Fruit fly (Drosophila melanogaster) whole organism, prepupa: Measurements from ENCODE around the gene CG31676.

ENCODE experiments used
- Blimp-1 ChIP-seq: fragments of 200-800 bp; sonication (Bioruptor generic); optimal IDR thresholded peaks from 3 replicates; lab custom pipeline; 2017; ENCODE audit warnings: missing biosample characterization, missing genetic modification characterization, mild to moderate bottlenecking, moderate library complexity, missing genetic modification reagents
- CG10631 ChIP-seq: fragments of 200-800 bp; sonication (Bioruptor generic); optimal IDR thresholded peaks from 2 replicates; lab custom pipeline; 2016; ENCODE audit warnings: missing biosample characterization, missing genetic modification characterization
- CG10669 ChIP-seq: fragments of 200-800 bp; sonication (Bioruptor generic); optimal IDR thresholded peaks from 3 replicates; lab custom pipeline; 2018; ENCODE audit warnings: missing biosample characterization, mild to moderate bottlenecking, missing genetic modification characterization, moderate library complexity
- CG11294 ChIP-seq: fragments of 200-800 bp; sonication (Bioruptor generic); IDR thresholded peaks from 2 replicates; pipeline ENCODE4 v1.3.6; 2022; ENCODE audit warnings: missing biosample characterization, missing genetic modification characterization
- CG15336 ChIP-seq: fragments of 200-800 bp; sonication (Bioruptor generic); IDR thresholded peaks from 2 replicates; pipeline ENCODE4 v1.3.6; 2022; ENCODE audit warnings: missing biosample characterization, missing genetic modification characterization
- CG1621 ChIP-seq: fragments of 200-800 bp; sonication (Bioruptor generic); optimal IDR thresholded peaks from 3 replicates; lab custom pipeline; 2018; ENCODE audit warnings: missing biosample characterization, mild to moderate bottlenecking, missing genetic modification characterization
- CG16779 ChIP-seq: fragments of 200-800 bp; sonication (Bioruptor generic); optimal IDR thresholded peaks from 3 replicates; lab custom pipeline; 2017; ENCODE audit warnings: missing biosample characterization, mild to moderate bottlenecking, missing genetic modification characterization
- CG3032 ChIP-seq: fragments of 200-800 bp; optimal IDR thresholded peaks from 2 replicates; lab custom pipeline; 2019; ENCODE audit warnings: missing biosample characterization, mild to moderate bottlenecking, missing genetic modification characterization, moderate library complexity
- CG31627 ChIP-seq: fragments of 200-800 bp; sonication (Bioruptor generic); optimal IDR thresholded peaks from 3 replicates; lab custom pipeline; 2016; ENCODE audit warnings: missing biosample characterization, missing genetic modification characterization
- CG34406 ChIP-seq: fragments of 200-800 bp; sonication (Bioruptor generic); optimal IDR thresholded peaks from 3 replicates; lab custom pipeline; 2016; ENCODE audit warnings: missing biosample characterization, missing genetic modification characterization
- CG3919 ChIP-seq: fragments of 200-800 bp; sonication (Bioruptor generic); optimal IDR thresholded peaks from 3 replicates; lab custom pipeline; 2016; ENCODE audit warnings: missing biosample characterization, missing genetic modification characterization
- CG6163 ChIP-seq: fragments of 200-800 bp; sonication (Bioruptor generic); IDR thresholded peaks from 3 replicates; pipeline ENCODE4 v1.3.6; 2022; ENCODE audit warnings: missing biosample characterization, missing genetic modification characterization
- CG6276 ChIP-seq: fragments of 200-800 bp; sonication (Bioruptor generic); optimal IDR thresholded peaks from 2 replicates; lab custom pipeline; 2017; ENCODE audit warnings: missing biosample characterization, mild to moderate bottlenecking, missing genetic modification characterization
- CG6792 ChIP-seq: fragments of 200-800 bp; sonication (Bioruptor generic); optimal IDR thresholded peaks from 3 replicates; lab custom pipeline; 2016; ENCODE audit warnings: missing biosample characterization, missing genetic modification characterization
- CG6808 ChIP-seq: fragments of 200-800 bp; sonication (Bioruptor generic); optimal IDR thresholded peaks from 3 replicates; lab custom pipeline; 2017; ENCODE audit warnings: missing biosample characterization, missing genetic modification characterization, mild to moderate bottlenecking, moderate library complexity, missing genetic modification reagents
- CG6854 ChIP-seq: fragments of 200-800 bp; sonication (Bioruptor generic); optimal IDR thresholded peaks from 2 replicates; lab custom pipeline; 2017; ENCODE audit warnings: missing biosample characterization, mild to moderate bottlenecking, missing genetic modification characterization
- CG9139 ChIP-seq: fragments of 200-800 bp; sonication (Bioruptor generic); optimal IDR thresholded peaks from 3 replicates; lab custom pipeline; 2017; ENCODE audit warnings: missing biosample characterization, mild to moderate bottlenecking, missing genetic modification characterization
- Eip75B ChIP-seq: fragments of 200-800 bp; sonication (Bioruptor generic); optimal IDR thresholded peaks from 3 replicates; lab custom pipeline; 2016; ENCODE audit warnings: missing biosample characterization, missing genetic modification characterization
- Eip78C ChIP-seq: fragments of 200-800 bp; sonication (Bioruptor generic); peaks from one replicate; lab custom pipeline; 2016; ENCODE audit warnings: missing biosample characterization, missing genetic modification characterization
- Eip93F ChIP-seq: fragments of 200-800 bp; sonication (Bioruptor generic); optimal IDR thresholded peaks from 2 replicates; lab custom pipeline; 2016; ENCODE audit warnings: missing biosample characterization, mild to moderate bottlenecking, missing genetic modification characterization
- Gug ChIP-seq: fragments of 200-800 bp; sonication (Bioruptor generic); IDR thresholded peaks from 2 replicates; pipeline ENCODE4 v1.3.6; 2022; ENCODE audit warnings: missing biosample characterization, missing genetic modification characterization
- Hr38 ChIP-seq: sonication (Bioruptor generic); optimal IDR thresholded peaks from 2 replicates; lab custom pipeline; 2016; ENCODE audit warnings: missing biosample characterization, missing genetic modification characterization
- Hr39 ChIP-seq: fragments of 200-800 bp; sonication (Bioruptor generic); optimal IDR thresholded peaks from 2 replicates; lab custom pipeline; 2016; ENCODE audit warnings: missing biosample characterization, missing genetic modification characterization
- Met ChIP-seq: fragments of 200-800 bp; sonication (Bioruptor generic); optimal IDR thresholded peaks from 3 replicates; lab custom pipeline; 2016; ENCODE audit warnings: missing biosample characterization, missing genetic modification characterization
- Smox ChIP-seq: fragments of 200-800 bp; sonication (Bioruptor generic); optimal IDR thresholded peaks from 3 replicates; lab custom pipeline; 2016; ENCODE audit warnings: missing biosample characterization, missing genetic modification characterization
- Sox14 ChIP-seq: fragments of 200-800 bp; sonication (Bioruptor generic); optimal IDR thresholded peaks from 3 replicates; lab custom pipeline; 2016; ENCODE audit warnings: missing biosample characterization, missing genetic modification characterization
- Sox15 ChIP-seq: fragments of 200-800 bp; sonication (Bioruptor generic); optimal IDR thresholded peaks from 3 replicates; lab custom pipeline; 2016; ENCODE audit warnings: missing biosample characterization, missing genetic modification characterization
- achi ChIP-seq: fragments of 200-800 bp; sonication (Bioruptor generic); optimal IDR thresholded peaks from 3 replicates; lab custom pipeline; 2016; ENCODE audit warnings: missing biosample characterization, missing genetic modification characterization
- acj6 ChIP-seq: fragments of 200-800 bp; sonication (Bioruptor generic); optimal IDR thresholded peaks from 3 replicates; lab custom pipeline; 2016; ENCODE audit warnings: missing biosample characterization, missing genetic modification characterization
- dsx ChIP-seq: fragments of 200-800 bp; optimal IDR thresholded peaks from 3 replicates; lab custom pipeline; 2019; ENCODE audit warnings: missing biosample characterization, mild to moderate bottlenecking, missing genetic modification characterization, moderate library complexity; ENCODE audit not compliant: poor library complexity, severe bottlenecking
- eg ChIP-seq: fragments of 200-800 bp; sonication (Bioruptor generic); IDR thresholded peaks from 3 replicates; pipeline ENCODE4 v1.3.6; 2022; ENCODE audit warnings: missing biosample characterization, missing genetic modification characterization
- fd85E ChIP-seq: fragments of 200-800 bp; sonication (Bioruptor generic); optimal IDR thresholded peaks from 3 replicates; lab custom pipeline; 2016; ENCODE audit warnings: missing biosample characterization, missing genetic modification characterization
- pdm3 ChIP-seq: fragments of 200-800 bp; sonication (Bioruptor generic); optimal IDR thresholded peaks from 3 replicates; lab custom pipeline; 2016; ENCODE audit warnings: missing biosample characterization, missing genetic modification characterization
- spab ChIP-seq: fragments of 200-800 bp; sonication (Bioruptor generic); optimal IDR thresholded peaks from 2 replicates; lab custom pipeline; 2017; ENCODE audit warnings: missing biosample characterization, mild to moderate bottlenecking, missing genetic modification characterization, missing genetic modification reagents
- ss ChIP-seq, 2 experiments: fragments of 200-800 bp; sonication (Bioruptor generic); optimal IDR thresholded peaks; 2 replicates in 1 of 2; 3 replicates in 1 of 2; lab custom pipeline; 2017 to 2018; ENCODE audit warnings: mild to moderate bottlenecking in 2 of 2, missing biosample characterization in 2 of 2, missing genetic modification characterization in 2 of 2, moderate library complexity in 1 of 2
- svp ChIP-seq: fragments of 200-800 bp; sonication (Bioruptor generic); peaks from one replicate; lab custom pipeline; 2016; ENCODE audit warnings: missing biosample characterization, missing genetic modification characterization
- topi ChIP-seq: fragments of 200-800 bp; sonication (Bioruptor generic); optimal IDR thresholded peaks from 3 replicates; lab custom pipeline; 2016; ENCODE audit warnings: missing biosample characterization, missing genetic modification characterization
- vri ChIP-seq: fragments of 200-800 bp; sonication (Bioruptor generic); optimal IDR thresholded peaks from 3 replicates; lab custom pipeline; 2016; ENCODE audit warnings: missing biosample characterization, mild to moderate bottlenecking, missing genetic modification characterization

The CG31676 gene

DNA sequence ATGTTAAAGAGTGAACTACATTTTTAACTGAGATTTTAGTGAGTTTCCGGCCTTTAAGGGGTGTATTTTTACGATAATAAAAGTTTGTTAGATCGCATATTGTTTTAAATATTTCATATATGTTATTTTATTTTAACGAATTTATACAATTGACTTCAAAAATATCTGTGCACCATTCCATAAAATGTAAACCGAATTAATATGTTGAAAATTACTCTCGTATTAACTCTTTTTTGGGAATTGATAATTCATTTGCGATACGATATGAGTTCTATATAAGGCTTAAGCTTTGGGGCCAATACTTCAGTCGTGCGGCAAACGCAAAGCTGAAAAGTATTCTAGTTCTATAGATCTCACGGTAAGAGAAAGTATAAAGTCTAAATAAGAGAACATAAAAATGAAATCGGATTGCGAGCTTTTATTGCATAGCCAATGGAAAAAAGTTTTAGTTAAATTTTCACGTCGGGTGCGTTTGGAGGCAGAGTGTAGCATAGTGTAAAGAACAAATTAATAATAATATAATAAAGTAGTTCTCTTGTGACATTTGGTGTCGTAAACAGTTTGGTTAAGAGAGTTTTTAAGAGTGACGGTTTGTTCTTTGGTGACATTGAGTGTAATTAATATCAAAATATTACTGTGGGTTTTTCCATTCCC is 16.3 kb upstream of the CG31676 start:
- TF ChIP-seq Eip78C (GFP tag; lab: Kevin White, UChicago) (peak; percentile 33), spab (GFP tag; lab: Kevin White, UChicago) (no peak)

DNA sequence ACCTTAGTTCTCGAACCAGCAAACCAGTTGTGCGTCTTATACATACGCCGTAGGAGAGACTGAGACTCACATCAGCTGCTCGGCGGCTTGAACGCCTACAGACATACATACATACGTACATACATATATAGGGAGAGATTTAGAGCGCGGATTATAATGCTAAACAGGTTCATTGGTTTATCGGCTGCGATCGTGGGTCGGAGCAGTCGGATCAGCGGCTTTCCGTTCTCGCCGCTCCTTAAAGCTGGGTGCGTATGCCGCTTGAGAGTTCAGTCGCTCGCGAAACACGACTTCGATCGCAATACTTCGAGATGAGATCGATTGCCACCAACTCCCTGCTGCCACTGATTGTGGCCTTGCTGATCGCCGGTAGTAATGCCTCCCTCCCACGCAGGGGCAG is 15.3 kb upstream of the CG31676 start:
- peak; percentile 32 for TF ChIP-seq CG6808 (GFP tag; lab: Kevin White, UChicago)
- 0 out of 2 replicates have a peak, but pooled peaks have one; percentile 12 for TF ChIP-seq CG15336 (GFP tag; lab: Robert Waterston, UW)
- no peak for TF ChIP-seq CG6163 (GFP tag; lab: Robert Waterston, UW)
- peak; percentile 4 for TF ChIP-seq dsx (GFP tag; lab: Kevin White, UChicago)
- no peak for TF ChIP-seq CG34406 (GFP tag; lab: Kevin White, UChicago)
- peak; percentile 83 for TF ChIP-seq svp
- TF ChIP-seq eg (GFP tag; lab: Robert Waterston, UW) = peak; percentile 38; the same call in 2 of the 3 replicates
- peak; percentile 38 to 53 for TF ChIP-seq ss (GFP tag; optimal IDR thresholded peaks at IDR 0.05; lab: Kevin White, UChicago)
- no peak for TF ChIP-seq fd85E (GFP tag; lab: Kevin White, UChicago)
- TF ChIP-seq CG10631 = peak; percentile 3
- TF ChIP-seq acj6 (GFP tag; lab: Kevin White, UChicago) = no peak
- peak; percentile 20 for TF ChIP-seq CG6854
- peak; percentile 21 for TF ChIP-seq CG9139 (GFP tag; lab: Kevin White, UChicago)
- peak; percentile 41 for TF ChIP-seq CG1621 (tag; lab: Kevin White, UChicago)

DNA sequence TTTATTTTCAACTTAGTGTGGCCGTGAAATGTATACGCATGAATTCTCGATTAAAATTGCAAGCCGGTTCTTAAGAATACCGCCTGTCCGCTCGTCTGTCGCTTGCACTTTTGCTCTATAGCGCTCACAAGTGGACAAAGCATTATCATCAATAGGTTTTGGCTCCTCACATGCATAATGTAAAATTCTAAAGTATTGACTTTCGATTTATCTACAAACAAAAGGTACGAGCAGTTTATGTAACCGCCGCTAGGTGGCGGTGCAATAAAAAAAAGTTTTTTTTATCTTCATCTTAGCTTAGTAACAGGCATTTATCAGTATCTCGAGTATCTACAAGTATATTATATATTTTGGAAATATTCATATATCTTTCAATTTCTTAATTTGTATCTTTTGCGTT is 14.3 kb upstream of the CG31676 start:
- no peak for TF ChIP-seq CG1621 (tag; lab: Kevin White, UChicago)
- TF ChIP-seq Eip75B (GFP tag; lab: Kevin White, UChicago) = no peak
- TF ChIP-seq CG6276 (GFP tag; lab: Kevin White, UChicago) = no peak
- no peak for TF ChIP-seq Eip93F
- no peak for TF ChIP-seq CG10669 (GFP tag; lab: Kevin White, UChicago)
- TF ChIP-seq eg (GFP tag; lab: Robert Waterston, UW) = no peak
- TF ChIP-seq CG9139 (GFP tag; lab: Kevin White, UChicago) = no peak
- TF ChIP-seq CG34406 (GFP tag; lab: Kevin White, UChicago) = no peak
- no peak for TF ChIP-seq topi (GFP tag; lab: Kevin White, UChicago)
- no peak for TF ChIP-seq Hr38 (GFP tag; lab: Kevin White, UChicago)
- no peak for TF ChIP-seq ss (GFP tag; optimal IDR thresholded peaks at IDR 0.05; lab: Kevin White, UChicago)
- TF ChIP-seq Gug (GFP tag; lab: Robert Waterston, UW) = no peak
- TF ChIP-seq CG3919 (GFP tag; lab: Kevin White, UChicago) = no peak
- TF ChIP-seq CG31627 = no peak

DNA sequence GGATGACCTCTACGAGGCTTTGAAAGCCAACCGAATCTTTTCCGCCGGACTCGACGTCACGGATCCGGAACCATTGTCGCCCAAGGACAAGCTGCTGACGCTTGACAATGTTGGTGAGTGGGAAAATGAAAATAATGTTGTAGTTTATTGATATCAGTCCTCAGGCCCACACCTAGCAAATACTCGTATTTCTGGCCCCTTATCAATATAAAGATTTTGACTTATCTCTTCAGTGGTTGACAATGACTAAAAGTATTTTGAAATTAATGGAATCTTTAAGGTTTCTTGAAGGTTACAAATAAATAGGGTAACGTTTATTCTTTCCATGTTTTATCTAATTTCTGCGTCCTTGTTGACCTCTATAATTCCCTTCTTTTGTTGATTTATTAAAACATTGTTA is 13.5 kb upstream of the CG31676 start:
- TF ChIP-seq CG3032 (tag; lab: Kevin White, UChicago) (no peak), CG11294 (no peak), Hr38 (GFP tag; lab: Kevin White, UChicago) (no peak), CG16779 (no peak), CG10631 (no peak), Sox14 (GFP tag; lab: Kevin White, UChicago) (no peak), Hr39 (GFP tag; lab: Kevin White, UChicago) (no peak), CG15336 (GFP tag; lab: Robert Waterston, UW) (no peak), Smox (GFP tag; lab: Kevin White, UChicago) (no peak), CG10669 (GFP tag; lab: Kevin White, UChicago) (no peak), CG3919 (GFP tag; lab: Kevin White, UChicago) (no peak), Met (GFP tag; lab: Kevin White, UChicago) (no peak)
- TF ChIP-seq, all 60 proteins: peak for 0

- TF ChIP-seq Gug (GFP tag; lab: Robert Waterston, UW) (no peak), achi (GFP tag; lab: Kevin White, UChicago) (no peak), Eip78C (GFP tag; lab: Kevin White, UChicago) (no peak), vri (GFP tag; lab: Kevin White, UChicago) (no peak), acj6 (GFP tag; lab: Kevin White, UChicago) (no peak), pdm3 (no peak), Blimp-1 (no peak), Sox15 (GFP tag; lab: Kevin White, UChicago) (no peak), fd85E (GFP tag; lab: Kevin White, UChicago) (no peak), CG6792 (no peak), CG10631 (no peak), CG15336 (GFP tag; lab: Robert Waterston, UW) (no peak), CG34406 (GFP tag; lab: Kevin White, UChicago) (no peak), CG9139 (GFP tag; lab: Kevin White, UChicago) (no peak), CG6854 (no peak)
- TF ChIP-seq, all 60 proteins: peak for 0
These were observed 11.8 kb upstream of the CG31676 start for dm6 chr2L:20828701-20829100.
